Comparison of ENCODE assay signal across 4 fruit fly cellular contexts in the genomic region with DNA sequence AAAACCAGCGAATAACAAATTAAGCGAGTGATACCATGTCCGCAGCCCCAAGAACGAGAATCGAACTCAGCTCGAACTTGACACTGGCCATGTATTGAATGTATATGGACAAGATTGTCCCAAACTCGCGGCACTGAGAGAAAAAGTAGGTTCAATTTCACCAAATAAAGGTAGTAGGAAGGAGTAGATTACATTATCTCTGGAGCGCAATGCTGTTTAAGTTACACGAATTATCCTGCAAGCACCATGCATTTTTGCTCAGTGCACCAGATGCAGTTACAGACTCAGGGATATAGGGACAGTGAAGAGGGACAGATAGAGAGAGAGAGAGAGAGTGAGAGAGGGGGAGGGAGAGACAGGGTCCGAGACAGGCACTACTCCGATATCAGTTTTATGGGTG.
A peak's percentile ranks its signal among the peaks of the same experiment; 100 is the strongest.
TF ChIP-seq lines count a peak whose summit lies in the region.

No protein-coding gene starts in this region.

- no peak for TF ChIP-seq CTCF in whole organism, embryonic (GFP tag; optimal IDR thresholded peaks at IDR 0.05; lab: Kevin White, UChicago)

TF ChIP-seq in whole organism, embryonic, 481 proteins besides CTCF, POLR2A, EP300 and RAD21 (continues in another document):
- no peak; the same call in 1 of the 2 replicates for TF ChIP-seq CG14014 (GFP tag; IDR thresholded peaks at IDR 0.05; lab: Robert Waterston, UW)
- TF ChIP-seq CG8478 (optimal IDR thresholded peaks at IDR 0.05; lab: Kevin White, UChicago), result no peak
- peak; percentile 50; the same call in 2 of the 4 replicates for TF ChIP-seq Gug (GFP tag; IDR thresholded peaks at IDR 0.05; lab: Robert Waterston, UW)
- no peak for TF ChIP-seq CG8281 (tag; optimal IDR thresholded peaks at IDR 0.05; lab: Kevin White, UChicago)
- TF ChIP-seq CG4854 (GFP tag; optimal IDR thresholded peaks at IDR 0.05; lab: Kevin White, UChicago), result no peak
- TF ChIP-seq CG8359 (GFP tag; optimal IDR thresholded peaks at IDR 0.05; lab: Kevin White, UChicago; ENCODE audit: borderline replicate concordance), result peak; percentile 13
- TF ChIP-seq Lim3 (GFP tag; IDR thresholded peaks at IDR 0.05; lab: Robert Waterston, UW), result no peak
- peak; percentile 75; the same call in 1 of the 2 replicates for TF ChIP-seq CG8765 (GFP tag; IDR thresholded peaks at IDR 0.05; lab: Robert Waterston, UW)
- no peak for TF ChIP-seq ken (GFP tag; IDR thresholded peaks at IDR 0.05; lab: Robert Waterston, UW)
- 0 out of 2 replicates have a peak, but pooled peaks have one; percentile 16 for TF ChIP-seq onecut (GFP tag; IDR thresholded peaks at IDR 0.05; lab: Robert Waterston, UW)
- TF ChIP-seq CG4707 (GFP tag; optimal IDR thresholded peaks at IDR 0.05; lab: Kevin White, UChicago), result no peak
- peak; percentile 59; the same call in 1 of the 2 replicates for TF ChIP-seq sob (GFP tag; IDR thresholded peaks at IDR 0.05; lab: Robert Waterston, UW)
- peak; percentile 45 for TF ChIP-seq CG14710 (tag; optimal IDR thresholded peaks at IDR 0.05; lab: Kevin White, UChicago)
- no peak for TF ChIP-seq hkb (optimal IDR thresholded peaks at IDR 0.05; lab: Kevin White, UChicago)
- TF ChIP-seq hkb (GFP tag; IDR thresholded peaks at IDR 0.05; lab: Robert Waterston, UW), result no peak
- no peak for TF ChIP-seq CG34224 (GFP tag; IDR thresholded peaks at IDR 0.05; lab: Robert Waterston, UW; ENCODE audit: partially characterized antibody)
- peak; percentile 56; the same call in 2 of the 3 replicates for TF ChIP-seq CG17361 (GFP tag; IDR thresholded peaks at IDR 0.05; lab: Robert Waterston, UW)
- TF ChIP-seq Mrtf (GFP tag; IDR thresholded peaks at IDR 0.05; lab: Robert Waterston, UW), result 0 out of 3 replicates have a peak, but pooled peaks have one; percentile 33
- TF ChIP-seq CG11398 (GFP tag; optimal IDR thresholded peaks at IDR 0.05; lab: Kevin White, UChicago), result no peak
- peak; percentile 69; the same call in 1 of the 3 replicates for TF ChIP-seq otp (GFP tag; IDR thresholded peaks at IDR 0.05; lab: Robert Waterston, UW)

TF ChIP-seq in whole organism, prepupa, 60 proteins besides CTCF, POLR2A, EP300 and RAD21 (continues in another document):
- TF ChIP-seq fd59A (GFP tag; optimal IDR thresholded peaks at IDR 0.05; lab: Kevin White, UChicago) (peak; percentile 88), Eip78C (GFP tag; lab: Kevin White, UChicago) (peak; percentile 93), ss (GFP tag; optimal IDR thresholded peaks at IDR 0.05; lab: Kevin White, UChicago) (peak; percentile 58 to 85), Sox14 (GFP tag; optimal IDR thresholded peaks at IDR 0.05; lab: Kevin White, UChicago) (peak; percentile 77), CG10631 (GFP tag; optimal IDR thresholded peaks at IDR 0.05; lab: Kevin White, UChicago) (peak; percentile 86), topi (GFP tag; optimal IDR thresholded peaks at IDR 0.05; lab: Kevin White, UChicago) (peak; percentile 80), Ets21C (GFP tag; optimal IDR thresholded peaks at IDR 0.05; lab: Kevin White, UChicago) (peak; percentile 66), svp (GFP tag; lab: Kevin White, UChicago) (peak; percentile 90), CG6276 (GFP tag; optimal IDR thresholded peaks at IDR 0.05; lab: Kevin White, UChicago) (no peak), CG11294 (GFP tag; IDR thresholded peaks at IDR 0.05; lab: Robert Waterston, UW) (no peak; the same call in 1 of the 2 replicates), CG6854 (GFP tag; optimal IDR thresholded peaks at IDR 0.05; lab: Kevin White, UChicago) (no peak), Eip93F (GFP tag; optimal IDR thresholded peaks at IDR 0.05; lab: Kevin White, UChicago) (no peak), vri (GFP tag; optimal IDR thresholded peaks at IDR 0.05; lab: Kevin White, UChicago) (peak; percentile 52), achi (GFP tag; optimal IDR thresholded peaks at IDR 0.05; lab: Kevin White, UChicago) (peak; percentile 77), CG31627 (GFP tag; optimal IDR thresholded peaks at IDR 0.05; lab: Kevin White, UChicago) (peak; percentile 84), salr (GFP tag; optimal IDR thresholded peaks at IDR 0.05; lab: Kevin White, UChicago) (peak; percentile 47 to 88), CG6808 (GFP tag; optimal IDR thresholded peaks at IDR 0.05; lab: Kevin White, UChicago) (peak; percentile 84), esn (GFP tag; optimal IDR thresholded peaks at IDR 0.05; lab: Kevin White, UChicago) (peak; percentile 78), CG8319 (GFP tag; optimal IDR thresholded peaks at IDR 0.05; lab: Kevin White, UChicago) (peak; percentile 67), CG6792 (GFP tag; optimal IDR thresholded peaks at IDR 0.05; lab: Kevin White, UChicago) (peak; percentile 86), CG10669 (GFP tag; optimal IDR thresholded peaks at IDR 0.05; lab: Kevin White, UChicago) (peak; percentile 91), CG9139 (GFP tag; optimal IDR thresholded peaks at IDR 0.05; lab: Kevin White, UChicago) (peak; percentile 64)

TF ChIP-seq in whole organism, pupa, 21 proteins besides CTCF, POLR2A, EP300 and RAD21:
- TF ChIP-seq fd96Ca (GFP tag; IDR thresholded peaks at IDR 0.05; lab: Robert Waterston, UW) (peak; percentile 81), Snoo (tag; optimal IDR thresholded peaks at IDR 0.05; lab: Kevin White, UChicago) (peak; percentile 67), CG8159 (tag; optimal IDR thresholded peaks at IDR 0.05; lab: Kevin White, UChicago) (peak; percentile 90), CG15710 (tag; optimal IDR thresholded peaks at IDR 0.05; lab: Kevin White, UChicago) (peak; percentile 90), CG4496 (GFP tag; IDR thresholded peaks at IDR 0.05; lab: Robert Waterston, UW) (peak; percentile 79; the same call in 2 of the 3 replicates), CG32121 (GFP tag; IDR thresholded peaks at IDR 0.05; lab: Robert Waterston, UW) (no peak), CG13204 (GFP tag; optimal IDR thresholded peaks at IDR 0.05; lab: Kevin White, UChicago) (peak; percentile 49), CG8301 (tag; optimal IDR thresholded peaks at IDR 0.05; lab: Kevin White, UChicago) (peak; percentile 67), CG12605 (GFP tag; IDR thresholded peaks at IDR 0.05; lab: Robert Waterston, UW) (peak; percentile 61), Pif1A (GFP tag; optimal IDR thresholded peaks at IDR 0.05; lab: Kevin White, UChicago) (peak; percentile 79), rn (GFP tag; IDR thresholded peaks at IDR 0.05; lab: Robert Waterston, UW) (peak; percentile 52), CG9948 (tag; optimal IDR thresholded peaks at IDR 0.05; lab: Kevin White, UChicago) (peak; percentile 82), CG34367 (tag; optimal IDR thresholded peaks at IDR 0.05; lab: Kevin White, UChicago) (peak; percentile 86), Ets98B (GFP tag; IDR thresholded peaks at IDR 0.05; lab: Robert Waterston, UW) (peak; percentile 44; the same call in 1 of the 2 replicates), D1 (tag; optimal IDR thresholded peaks at IDR 0.05; lab: Kevin White, UChicago) (peak; percentile 30), CG10348 (GFP tag; IDR thresholded peaks at IDR 0.05; lab: Robert Waterston, UW) (no peak), Pif1B (GFP tag; optimal IDR thresholded peaks at IDR 0.05; lab: Kevin White, UChicago) (peak; percentile 78), gl (tag; optimal IDR thresholded peaks at IDR 0.05; lab: Kevin White, UChicago) (peak; percentile 83), CG17806 (tag; optimal IDR thresholded peaks at IDR 0.05; lab: Kevin White, UChicago) (peak; percentile 88), EcR (GFP tag; optimal IDR thresholded peaks at IDR 0.05; lab: Kevin White, UChicago) (peak; percentile 24), CG14655 (GFP tag; optimal IDR thresholded peaks at IDR 0.05; lab: Kevin White, UChicago) (peak; percentile 76)

TF ChIP-seq in whole organism, wandering third instar larva, 38 proteins besides CTCF, POLR2A, EP300 and RAD21 (continues in another document):
- TF ChIP-seq Mio (GFP tag; optimal IDR thresholded peaks at IDR 0.05; lab: Kevin White, UChicago) (no peak), foxo (GFP tag; optimal IDR thresholded peaks at IDR 0.05; lab: Kevin White, UChicago) (peak in 1 of 2 experiments; percentile 84), woc (GFP tag; optimal IDR thresholded peaks at IDR 0.05; lab: Kevin White, UChicago) (peak; percentile 61), Dfd (GFP tag; optimal IDR thresholded peaks at IDR 0.05; lab: Kevin White, UChicago) (no peak), pan (optimal IDR thresholded peaks at IDR 0.05; lab: Kevin White, UChicago) (no peak), Abd-B (GFP tag; optimal IDR thresholded peaks at IDR 0.05; lab: Kevin White, UChicago) (no peak), sage (GFP tag; optimal IDR thresholded peaks at IDR 0.05; lab: Kevin White, UChicago) (peak; percentile 18), CG9705 (GFP tag; optimal IDR thresholded peaks at IDR 0.05; lab: Kevin White, UChicago) (no peak), psq (GFP tag; optimal IDR thresholded peaks at IDR 0.05; lab: Kevin White, UChicago) (peak; percentile 68), CrebA (GFP tag; optimal IDR thresholded peaks at IDR 0.05; lab: Kevin White, UChicago; ENCODE audit: borderline replicate concordance) (no peak), jim (GFP tag; optimal IDR thresholded peaks at IDR 0.05; lab: Kevin White, UChicago) (no peak), OdsH (GFP tag; optimal IDR thresholded peaks at IDR 0.05; lab: Kevin White, UChicago) (peak; percentile 76), Hr78 (GFP tag; optimal IDR thresholded peaks at IDR 0.05; lab: Kevin White, UChicago) (no peak), Dif (GFP tag; optimal IDR thresholded peaks at IDR 0.05; lab: Kevin White, UChicago; ENCODE audit: partially characterized antibody) (no peak), usp (GFP tag; optimal IDR thresholded peaks at IDR 0.05; lab: Kevin White, UChicago) (no peak), Sp1 (GFP tag; optimal IDR thresholded peaks at IDR 0.05; lab: Kevin White, UChicago) (peak; percentile 55), br (GFP tag; optimal IDR thresholded peaks at IDR 0.05; lab: Kevin White, UChicago) (peak; percentile 72), N (GFP tag; optimal IDR thresholded peaks at IDR 0.05; lab: Kevin White, UChicago) (no peak), brk (GFP tag; optimal IDR thresholded peaks at IDR 0.05; lab: Kevin White, UChicago) (peak; percentile 17), tai (GFP tag; optimal IDR thresholded peaks at IDR 0.05; lab: Kevin White, UChicago) (no peak), rgr (GFP tag; optimal IDR thresholded peaks at IDR 0.05; lab: Kevin White, UChicago) (peak; percentile 78), Vsx2 (GFP tag; optimal IDR thresholded peaks at IDR 0.05; lab: Kevin White, UChicago; ENCODE audit: partially characterized antibody) (no peak), CG32264 (GFP tag; optimal IDR thresholded peaks at IDR 0.05; lab: Kevin White, UChicago) (peak; percentile 41), fru (GFP tag; optimal IDR thresholded peaks at IDR 0.05; lab: Kevin White, UChicago) (peak; percentile 78), Myc (optimal IDR thresholded peaks at IDR 0.05; lab: Kevin White, UChicago) (no peak), Hr83 (GFP tag; optimal IDR thresholded peaks at IDR 0.05; lab: Kevin White, UChicago; ENCODE audit: poor library complexity, severe bottlenecking) (no peak), Rel (GFP tag; optimal IDR thresholded peaks at IDR 0.05; lab: Kevin White, UChicago) (no peak), Rel (tag; optimal IDR thresholded peaks at IDR 0.05; lab: Kevin White, UChicago) (no peak), HLH106 (tag; optimal IDR thresholded peaks at IDR 0.05; lab: Kevin White, UChicago) (peak; percentile 74)
